Fruit fly (Drosophila melanogaster): ENCODE measurements around the gene CG5347.
A peak's percentile ranks its signal among the peaks of the same experiment; 100 is the strongest.

Gene CG5347

dm6 chrX:14743819-14744218 lies 32.8 kb upstream of the CG5347 start (continued):
- peak; percentile 65; the same call in 1 of the 3 replicates for TF ChIP-seq CG11695 (GFP tag; IDR thresholded peaks at IDR 0.05)
- no peak for TF ChIP-seq CTCF (GFP tag; optimal IDR thresholded peaks at IDR 0.05)
- TF ChIP-seq CG7963 (GFP tag; IDR thresholded peaks at IDR 0.05; ENCODE audit: partially characterized antibody) = no peak
- TF ChIP-seq mirr (GFP tag; optimal IDR thresholded peaks at IDR 0.05) = no peak
- TF ChIP-seq CG12219 (GFP tag; optimal IDR thresholded peaks at IDR 0.05) = peak; percentile 15
- TF ChIP-seq slou (GFP tag; optimal IDR thresholded peaks at IDR 0.05) = no peak
- TF ChIP-seq CG1529 (GFP tag; optimal IDR thresholded peaks at IDR 0.05) = peak; percentile 40
- TF ChIP-seq H15 (GFP tag; IDR thresholded peaks at IDR 0.05) = 0 out of 3 replicates have a peak, but pooled peaks have one; percentile 16
- peak; percentile 67 for TF ChIP-seq CG2712 (tag; optimal IDR thresholded peaks at IDR 0.05)
- TF ChIP-seq Dip2 (GFP tag; IDR thresholded peaks at IDR 0.05) = no peak
- TF ChIP-seq NK7.1 (GFP tag; optimal IDR thresholded peaks at IDR 0.05) = no peak
- no peak for TF ChIP-seq D (optimal IDR thresholded peaks at IDR 0.05)
- TF ChIP-seq D (GFP tag; optimal IDR thresholded peaks at IDR 0.05) = peak; percentile 29
- TF ChIP-seq CG6765 (GFP tag; optimal IDR thresholded peaks at IDR 0.05) = no peak
- peak; percentile 45 for TF ChIP-seq CG14441 (GFP tag; IDR thresholded peaks at IDR 0.05)
- TF ChIP-seq CG10959 (GFP tag; IDR thresholded peaks at IDR 0.05) = peak; percentile 36
- no peak for TF ChIP-seq hbn (GFP tag; IDR thresholded peaks at IDR 0.05; ENCODE audit: partially characterized antibody)
- TF ChIP-seq CG9437 (GFP tag; optimal IDR thresholded peaks at IDR 0.05) = peak; percentile 56
- no peak for TF ChIP-seq psq (GFP tag; optimal IDR thresholded peaks at IDR 0.05)
- no peak for TF ChIP-seq Tbp (GFP tag; optimal IDR thresholded peaks at IDR 0.05)
- peak; percentile 7 for TF ChIP-seq CG10147 (GFP tag; optimal IDR thresholded peaks at IDR 0.05)
- peak; percentile 41 for TF ChIP-seq CG4424 (GFP tag; optimal IDR thresholded peaks at IDR 0.05)
- no peak for TF ChIP-seq CG12744 (GFP tag; optimal IDR thresholded peaks at IDR 0.05)
- no peak for TF ChIP-seq chm (GFP tag; IDR thresholded peaks at IDR 0.05)
- TF ChIP-seq CG2875 (GFP tag; optimal IDR thresholded peaks at IDR 0.05) = peak; percentile 15
- no peak for TF ChIP-seq Bteb2 (GFP tag; optimal IDR thresholded peaks at IDR 0.05)
- TF ChIP-seq bcd (GFP tag; optimal IDR thresholded peaks at IDR 0.05) = peak; percentile 43
- TF ChIP-seq trem (tag; optimal IDR thresholded peaks at IDR 0.05) = peak; percentile 54
- TF ChIP-seq dpn (GFP tag; optimal IDR thresholded peaks at IDR 0.05) = no peak
- TF ChIP-seq sd (tag; optimal IDR thresholded peaks at IDR 0.05) = no peak
- no peak for TF ChIP-seq zf30C (GFP tag; optimal IDR thresholded peaks at IDR 0.05)
- TF ChIP-seq CG4360 (GFP tag; IDR thresholded peaks at IDR 0.05) = no peak
- no peak for TF ChIP-seq pan (optimal IDR thresholded peaks at IDR 0.05)
- peak in 1 of 2 experiments; percentile 63 for TF ChIP-seq pan (GFP tag; optimal IDR thresholded peaks at IDR 0.05 in 1 of 2, IDR thresholded peaks at IDR 0.05 in 1 of 2)
- TF ChIP-seq Dek (tag; optimal IDR thresholded peaks at IDR 0.05) = peak; percentile 13
- no peak for TF ChIP-seq Doc2 (GFP tag; IDR thresholded peaks at IDR 0.05)
- peak; percentile 46; the same call in 1 of the 2 replicates for TF ChIP-seq ranshi (GFP tag; IDR thresholded peaks at IDR 0.05)
- peak; percentile 28 for TF ChIP-seq org-1 (GFP tag; optimal IDR thresholded peaks at IDR 0.05)
- TF ChIP-seq CG2678 (tag; optimal IDR thresholded peaks at IDR 0.05) = peak; percentile 65
- TF ChIP-seq CG17802 (tag; optimal IDR thresholded peaks at IDR 0.05) = no peak
- peak; percentile 22 for TF ChIP-seq Hsf (GFP tag; optimal IDR thresholded peaks at IDR 0.05)
- no peak for TF ChIP-seq Hey (tag; optimal IDR thresholded peaks at IDR 0.05)
- TF ChIP-seq sens (GFP tag) = peak; percentile 92
- TF ChIP-seq Usf (GFP tag; optimal IDR thresholded peaks at IDR 0.05) = no peak
- no peak for TF ChIP-seq corto (GFP tag; optimal IDR thresholded peaks at IDR 0.05)
- peak; percentile 54 for TF ChIP-seq CG30403 (GFP tag; optimal IDR thresholded peaks at IDR 0.05)
- TF ChIP-seq tna (GFP tag; IDR thresholded peaks at IDR 0.05; ENCODE audit: partially characterized antibody) = no peak
- TF ChIP-seq ase (GFP tag; IDR thresholded peaks at IDR 0.05) = no peak
- TF ChIP-seq CrebB (tag; optimal IDR thresholded peaks at IDR 0.05) = no peak
- TF ChIP-seq tin (GFP tag; optimal IDR thresholded peaks at IDR 0.05) = peak; percentile 25
- TF ChIP-seq Kr (GFP tag; optimal IDR thresholded peaks at IDR 0.05) = no peak
- no peak for TF ChIP-seq CG3995 (GFP tag; optimal IDR thresholded peaks at IDR 0.05)
- no peak for TF ChIP-seq dati (GFP tag; IDR thresholded peaks at IDR 0.05)
